Fruit fly (Drosophila melanogaster): ENCODE results near the gene Alg13.

Alg13 gene

DNA sequence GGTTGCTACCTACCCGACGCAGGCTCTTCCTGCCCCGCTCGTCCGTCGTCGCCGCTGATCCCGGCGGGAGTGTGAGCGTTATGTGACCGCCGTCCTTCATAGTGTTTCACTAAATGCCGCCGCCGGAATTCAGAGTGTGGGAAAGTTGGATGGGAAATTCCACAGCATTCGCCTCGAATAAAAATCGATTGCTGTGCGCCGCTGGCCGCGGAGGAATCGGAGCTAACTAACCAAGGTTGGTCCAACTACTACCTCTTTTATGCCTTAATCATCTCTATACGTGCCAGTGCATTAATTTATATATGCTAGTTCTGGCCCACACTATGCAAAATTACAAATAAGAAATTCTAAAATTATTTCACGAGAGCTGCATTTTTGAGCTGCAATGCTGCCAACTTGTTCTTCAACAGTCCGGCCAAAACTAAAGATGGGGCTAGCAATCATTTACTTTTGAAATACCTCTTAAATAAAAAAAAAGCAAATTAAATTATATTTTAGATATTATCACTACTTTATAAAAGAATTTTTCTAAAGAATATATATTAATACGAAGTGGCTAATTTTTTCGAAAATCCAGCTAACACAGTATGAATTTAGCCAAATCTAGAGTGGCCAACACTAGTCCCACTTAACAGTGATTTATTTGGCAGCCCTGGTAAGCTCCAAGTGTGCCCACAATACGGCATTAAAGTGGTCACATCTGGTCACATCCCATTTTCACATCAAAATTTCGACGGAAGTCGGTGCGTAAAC lies 25.8 kb downstream of the Alg13 start, which contains the start of the genes alpha-Man-Ib and Pdhb (continued):
- TF ChIP-seq fd3F (GFP tag; optimal IDR thresholded peaks at IDR 0.05) (peak; percentile 75), E2f2 (GFP tag; IDR thresholded peaks at IDR 0.05) (peak; percentile 52), CG6654 (GFP tag; optimal IDR thresholded peaks at IDR 0.05) (peak; percentile 5), vvl (GFP tag; IDR thresholded peaks at IDR 0.05) (peak; percentile 87), Oaz (GFP tag; IDR thresholded peaks at IDR 0.05) (peak; percentile 59; the same call in 1 of the 2 replicates), HLH3B (GFP tag; IDR thresholded peaks at IDR 0.05) (peak; percentile 70; the same call in 1 of the 2 replicates), org-1 (GFP tag; optimal IDR thresholded peaks at IDR 0.05) (peak; percentile 53), CG10462 (GFP tag; optimal IDR thresholded peaks at IDR 0.05) (peak; percentile 15), Dref (GFP tag; IDR thresholded peaks at IDR 0.05) (peak; percentile 51), sens (GFP tag) (peak; percentile 95), CG2875 (GFP tag; optimal IDR thresholded peaks at IDR 0.05) (peak; percentile 24), Meics (GFP tag; optimal IDR thresholded peaks at IDR 0.05) (peak; percentile 74), CG4360 (GFP tag; IDR thresholded peaks at IDR 0.05) (no peak), abd-A (tag; optimal IDR thresholded peaks at IDR 0.05) (no peak), CG2889 (GFP tag; IDR thresholded peaks at IDR 0.05) (peak; percentile 58; the same call in 2 of the 3 replicates), CG42726 (GFP tag; IDR thresholded peaks at IDR 0.05; ENCODE audit: partially characterized antibody) (no peak), CG16813 (GFP tag; IDR thresholded peaks at IDR 0.05; ENCODE audit: partially characterized antibody) (0 out of 3 replicates have a peak, but pooled peaks have one; percentile 18), Ets65A (GFP tag) (peak; percentile 91), zen2 (GFP tag; IDR thresholded peaks at IDR 0.05; ENCODE audit: partially characterized antibody) (no peak), CG10543 (GFP tag; optimal IDR thresholded peaks at IDR 0.05) (peak; percentile 87), CG18011 (GFP tag; optimal IDR thresholded peaks at IDR 0.05) (peak; percentile 39), CG32772 (GFP tag; IDR thresholded peaks at IDR 0.05) (peak; percentile 69), Rfx (GFP tag; IDR thresholded peaks at IDR 0.05) (peak; percentile 92), CG17328 (GFP tag; IDR thresholded peaks at IDR 0.05) (peak; percentile 64), Dip3 (GFP tag; optimal IDR thresholded peaks at IDR 0.05) (peak; percentile 26), CG10209 (GFP tag; optimal IDR thresholded peaks at IDR 0.05) (peak; percentile 80), jigr1 (GFP tag; IDR thresholded peaks at IDR 0.05) (peak; percentile 57; the same call in 1 of the 3 replicates), CG9797 (GFP tag; optimal IDR thresholded peaks at IDR 0.05) (peak; percentile 88), Ada2b (GFP tag; IDR thresholded peaks at IDR 0.05) (peak; percentile 71), Atf6 (GFP tag; IDR thresholded peaks at IDR 0.05) (peak; percentile 57; the same call in 1 of the 2 replicates), twi (tag; optimal IDR thresholded peaks at IDR 0.05) (peak; percentile 73), hth (optimal IDR thresholded peaks at IDR 0.05) (no peak), CG18476 (GFP tag; optimal IDR thresholded peaks at IDR 0.05) (peak; percentile 8), CG5953 (GFP tag; IDR thresholded peaks at IDR 0.05) (0 out of 2 replicates have a peak, but pooled peaks have one; percentile 5), CG15011 (GFP tag; optimal IDR thresholded peaks at IDR 0.05) (no peak), Doc3 (GFP tag; IDR thresholded peaks at IDR 0.05; ENCODE audit: partially characterized antibody) (0 out of 3 replicates have a peak, but pooled peaks have one; percentile 15), MTF-1 (GFP tag; optimal IDR thresholded peaks at IDR 0.05; ENCODE audit: borderline replicate concordance) (peak; percentile 48), fd96Cb (tag; optimal IDR thresholded peaks at IDR 0.05) (peak; percentile 70), gcm (GFP tag; optimal IDR thresholded peaks at IDR 0.05) (no peak), sr (GFP tag; IDR thresholded peaks at IDR 0.05) (no peak), Xrp1 (GFP tag; IDR thresholded peaks at IDR 0.05) (peak; percentile 80), peb (GFP tag; IDR thresholded peaks at IDR 0.05) (peak; percentile 43; the same call in 1 of the 2 replicates), CG3726 (GFP tag; IDR thresholded peaks at IDR 0.05) (0 out of 3 replicates have a peak, but pooled peaks have one; percentile 40), hbn (GFP tag; IDR thresholded peaks at IDR 0.05; ENCODE audit: partially characterized antibody) (no peak), Fer2 (tag; optimal IDR thresholded peaks at IDR 0.05) (peak; percentile 66), Nf-YC (tag; optimal IDR thresholded peaks at IDR 0.05) (peak; percentile 75), CG17912 (GFP tag; optimal IDR thresholded peaks at IDR 0.05) (peak; percentile 54), CG11093 (GFP tag; IDR thresholded peaks at IDR 0.05) (peak; percentile 63; the same call in 1 of the 3 replicates), CG4820 (GFP tag; optimal IDR thresholded peaks at IDR 0.05) (peak; percentile 52)
